Worm (Caenorhabditis elegans) whole organism, young adult: ENCODE results near the gene cyp-44A1.

ENCODE experiments used
- aptf-3 ChIP-seq: fragments of 200-800 bp; sonication (Bioruptor generic); IDR thresholded peaks from 2 replicates; pipeline ENCODE4 v1.3.6; 2022; ENCODE audit warnings: missing genetic modification characterization, missing compliant biosample characterization
- attf-3 ChIP-seq: fragments of 200-800 bp; sonication (Bioruptor generic); conservative IDR thresholded peaks from 2 replicates; pipeline ENCODE4 v1.3.6; 2022; ENCODE audit warnings: missing genetic modification reagents, missing genetic modification characterization, missing compliant biosample characterization
- gei-17 ChIP-seq: fragments of 200-800 bp; sonication (Bioruptor generic); optimal IDR thresholded peaks from 2 replicates; lab custom pipeline; 2018; ENCODE audit warnings: mild to moderate bottlenecking, missing genetic modification characterization, missing compliant biosample characterization
- lir-1 ChIP-seq: fragments of 200-800 bp; sonication (Bioruptor generic); conservative IDR thresholded peaks from 2 replicates; pipeline ENCODE4 v1.3.6; 2022; ENCODE audit warnings: missing genetic modification reagents, missing genetic modification characterization, missing compliant biosample characterization
- snpc-1.3 ChIP-seq: sonication (generic microtip); optimal IDR thresholded peaks from 2 replicates; lab custom pipeline; 2017; ENCODE audit warnings: missing genetic modification characterization, mild to moderate bottlenecking, missing compliant biosample characterization, antibody characterized with exemption, moderate library complexity, missing genotype, missing genetic modification reagents; ENCODE audit not compliant: insufficient read depth
- unc-130 ChIP-seq: sonication (generic microtip); optimal IDR thresholded peaks from 2 replicates; lab custom pipeline; 2016; ENCODE audit warnings: missing genetic modification reagents, missing genetic modification characterization, missing compliant biosample characterization
- ztf-6 ChIP-seq: fragments of 200-800 bp; sonication (Bioruptor generic); IDR thresholded peaks from 2 replicates; pipeline ENCODE4 v1.3.6; 2022; ENCODE audit warnings: missing genetic modification reagents, missing genetic modification characterization, missing compliant biosample characterization

- TF ChIP-seq attf-3 (GFP tag; lab: Robert Waterston, UW) (no peak), unc-130 (GFP tag; lab: Kevin White, UChicago) (no peak), gei-17 (GFP tag; lab: Kevin White, UChicago) (no peak), lir-1 (GFP tag; lab: Robert Waterston, UW) (no peak), ztf-6 (GFP tag; lab: Robert Waterston, UW) (no peak), snpc-1.3 (tag; lab: Kevin White, UChicago) (peak; percentile 76), aptf-3 (GFP tag; lab: Robert Waterston, UW) (no peak)
Measured at ce11 chrII:5455650-5456355, 48.0 kb upstream of the cyp-44A1 start, which contains the start of gene daz-1.
